Worm (Caenorhabditis elegans) whole organism, midembryonic: ENCODE results near the gene C25G4.3.

Experiments
- T22C8.4 ChIP-seq: fragments of 200-800 bp; sonication (Bioruptor generic); IDR thresholded peaks from 2 replicates; pipeline ENCODE4 v1.3.6; 2022; ENCODE audit warnings: missing genetic modification characterization, missing compliant biosample characterization
- flt-1 ChIP-seq: fragments of 200-800 bp; sonication (Bioruptor generic); IDR thresholded peaks from 2 replicates; pipeline ENCODE4 v1.3.6; 2022; ENCODE audit warnings: missing genetic modification characterization, missing compliant biosample characterization
- klf-2 ChIP-seq: fragments of 200-800 bp; sonication (Bioruptor generic); conservative IDR thresholded peaks from 2 replicates; pipeline ENCODE4 v1.3.6; 2022; ENCODE audit warnings: missing genetic modification reagents, missing genetic modification characterization, missing compliant biosample characterization
- med-1 ChIP-seq: sonication (generic microtip); optimal IDR thresholded peaks from 2 replicates; lab custom pipeline; 2017; ENCODE audit warnings: missing genetic modification characterization, mild to moderate bottlenecking, missing compliant biosample characterization, antibody characterized with exemption, missing genetic modification reagents; ENCODE audit not compliant: insufficient read depth
- ref-1 ChIP-seq: fragments of 200-800 bp; sonication (Bioruptor generic); conservative IDR thresholded peaks from 2 replicates; pipeline ENCODE4 v1.3.6; 2022; ENCODE audit warnings: missing genetic modification reagents, missing genetic modification characterization, missing compliant biosample characterization
- tab-1 ChIP-seq: fragments of 200-800 bp; sonication (Bioruptor generic); IDR thresholded peaks from 2 replicates; pipeline ENCODE4 v1.3.6; 2022; ENCODE audit warnings: missing genetic modification characterization, missing compliant biosample characterization

ce11 chrIV:12399983-12400382, 45.7 kb downstream of the C25G4.3 start:
- TF ChIP-seq med-1 (GFP tag; lab: Kevin White, UChicago), result no peak
- TF ChIP-seq flt-1 (GFP tag; lab: Robert Waterston, UW), result no peak
- TF ChIP-seq T22C8.4, result no peak
- TF ChIP-seq tab-1 (GFP tag; lab: Robert Waterston, UW), result no peak
- no peak for TF ChIP-seq ref-1 (GFP tag; lab: Robert Waterston, UW)
- no peak for TF ChIP-seq klf-2 (GFP tag; lab: Robert Waterston, UW)
